Fruit fly (Drosophila melanogaster) whole organism, embryonic: ENCODE results near the gene CG33941.

Experiments used
- Blimp-1 ChIP-seq: fragments of 200-800 bp; sonication (Bioruptor generic); optimal IDR thresholded peaks from 3 replicates; lab custom pipeline; 2018; ENCODE audit warnings: missing biosample characterization, missing genetic modification characterization, mild to moderate bottlenecking, moderate library complexity, missing genetic modification reagents
- CG11085 ChIP-seq: fragments of 200-800 bp; sonication (Bioruptor generic); IDR thresholded peaks from 2 replicates; pipeline ENCODE4 v1.3.6; 2022; ENCODE audit warnings: missing biosample characterization, missing genetic modification characterization
- CG12391 ChIP-seq: fragments of 200-800 bp; sonication (Bioruptor generic); optimal IDR thresholded peaks from 3 replicates; lab custom pipeline; 2018; ENCODE audit warnings: missing biosample characterization, mild to moderate bottlenecking, missing genetic modification characterization, moderate library complexity
- CG12659 ChIP-seq: fragments of 200-800 bp; sonication (Bioruptor generic); optimal IDR thresholded peaks from 3 replicates; lab custom pipeline; 2017; ENCODE audit warnings: mild to moderate bottlenecking, missing biosample characterization, missing genetic modification reagents, missing genetic modification characterization
- CG14014 ChIP-seq: fragments of 200-800 bp; sonication (Bioruptor generic); IDR thresholded peaks from 2 replicates; pipeline ENCODE4 v1.3.6; 2022; ENCODE audit warnings: missing biosample characterization, missing genetic modification characterization
- CG14441 ChIP-seq: fragments of 200-800 bp; sonication (Bioruptor generic); IDR thresholded peaks from 2 replicates; pipeline ENCODE4 v1.3.6; 2022; ENCODE audit warnings: missing biosample characterization, missing genetic modification characterization
- CG14710 ChIP-seq: fragments of 200-800 bp; sonication (Bioruptor generic); optimal IDR thresholded peaks from 3 replicates; lab custom pipeline; 2019; ENCODE audit warnings: missing biosample characterization, mild to moderate bottlenecking, missing genetic modification characterization, moderate library complexity
- CG17385 ChIP-seq: fragments of 200-800 bp; sonication (Bioruptor generic); optimal IDR thresholded peaks from 3 replicates; lab custom pipeline; 2018; ENCODE audit warnings: missing biosample characterization, mild to moderate bottlenecking, missing genetic modification characterization
- CG18599 ChIP-seq: fragments of 200-800 bp; sonication (Bioruptor generic); optimal IDR thresholded peaks from 3 replicates; lab custom pipeline; 2017; ENCODE audit warnings: missing biosample characterization, missing genetic modification characterization, mild to moderate bottlenecking, moderate library complexity, missing genetic modification reagents
- CG18619 ChIP-seq: fragments of 200-800 bp; sonication (Bioruptor generic); optimal IDR thresholded peaks from 3 replicates; lab custom pipeline; 2017; ENCODE audit warnings: missing biosample characterization, mild to moderate bottlenecking, missing genetic modification characterization
- CG2202 ChIP-seq: fragments of 200-800 bp; sonication (Bioruptor generic); optimal IDR thresholded peaks from 2 replicates; lab custom pipeline; 2018; ENCODE audit warnings: missing biosample characterization, mild to moderate bottlenecking, missing genetic modification characterization
- CG3065 ChIP-seq: fragments of 200-800 bp; sonication (Bioruptor generic); optimal IDR thresholded peaks from 2 replicates; lab custom pipeline; 2016; ENCODE audit warnings: missing biosample characterization, missing genetic modification characterization
- CG32767 ChIP-seq: fragments of 200-800 bp; sonication (Bioruptor generic); IDR thresholded peaks from 2 replicates; pipeline ENCODE4 v1.3.6; 2022; ENCODE audit warnings: missing biosample characterization, missing genetic modification characterization
- CG3407 ChIP-seq: fragments of 200-800 bp; sonication (Bioruptor generic); optimal IDR thresholded peaks from 2 replicates; lab custom pipeline; 2018; ENCODE audit warnings: missing biosample characterization, mild to moderate bottlenecking, missing genetic modification characterization
- CG34224 ChIP-seq: fragments of 200-800 bp; sonication (Bioruptor generic); IDR thresholded peaks from 3 replicates; pipeline ENCODE4 v1.3.6; 2022; ENCODE audit warnings: missing biosample characterization, missing genetic modification characterization; ENCODE audit not compliant: partially characterized antibody
- CG42726 ChIP-seq: fragments of 200-800 bp; sonication (Bioruptor generic); IDR thresholded peaks from 2 replicates; pipeline ENCODE4 v1.3.6; 2022; ENCODE audit warnings: missing biosample characterization, missing genetic modification characterization; ENCODE audit not compliant: partially characterized antibody
- CG4282 ChIP-seq: fragments of 200-800 bp; sonication (Bioruptor generic); optimal IDR thresholded peaks from 2 replicates; lab custom pipeline; 2016; ENCODE audit warnings: missing biosample characterization, missing genetic modification characterization
- CG4707 ChIP-seq: fragments of 200-800 bp; sonication (Bioruptor generic); optimal IDR thresholded peaks from 2 replicates; lab custom pipeline; 2018; ENCODE audit warnings: missing biosample characterization, mild to moderate bottlenecking, missing genetic modification characterization, moderate library complexity
- CG6813 ChIP-seq: fragments of 200-800 bp; sonication (Bioruptor generic); optimal IDR thresholded peaks from 2 replicates; lab custom pipeline; 2017; ENCODE audit warnings: missing biosample characterization, missing genetic modification characterization, mild to moderate bottlenecking, moderate library complexity, missing genetic modification reagents
- CG7357 ChIP-seq: fragments of 200-800 bp; sonication (Bioruptor generic); IDR thresholded peaks from 3 replicates; pipeline ENCODE4 v1.3.6; 2022; ENCODE audit warnings: missing biosample characterization, missing genetic modification characterization
- CG7372 ChIP-seq: fragments of 200-800 bp; sonication (Bioruptor generic); IDR thresholded peaks from 2 replicates; pipeline ENCODE4 v1.3.6; 2022; ENCODE audit warnings: missing biosample characterization, missing genetic modification characterization
- CG7928 ChIP-seq: fragments of 200-800 bp; sonication (Bioruptor generic); optimal IDR thresholded peaks from 2 replicates; lab custom pipeline; 2017; ENCODE audit warnings: missing biosample characterization, mild to moderate bottlenecking, missing genetic modification characterization
- CG8765 ChIP-seq: fragments of 200-800 bp; sonication (Bioruptor generic); IDR thresholded peaks from 2 replicates; pipeline ENCODE4 v1.3.6; 2022; ENCODE audit warnings: missing biosample characterization, missing genetic modification characterization
- E2f1 ChIP-seq: fragments of 200-800 bp; sonication (Bioruptor generic); IDR thresholded peaks from 2 replicates; pipeline ENCODE4 v1.3.6; 2022; ENCODE audit warnings: missing biosample characterization, missing genetic modification characterization
- Gug ChIP-seq: fragments of 200-800 bp; sonication (Bioruptor generic); IDR thresholded peaks from 4 replicates; pipeline ENCODE4 v1.3.6; 2022; ENCODE audit warnings: missing biosample characterization, missing genetic modification characterization
- Lim3 ChIP-seq: fragments of 200-800 bp; sonication (Bioruptor generic); IDR thresholded peaks from 2 replicates; pipeline ENCODE4 v1.3.6; 2022; ENCODE audit warnings: missing biosample characterization, missing genetic modification characterization
- Lpt ChIP-seq: fragments of >200 bp; optimal IDR thresholded peaks from 2 replicates; lab custom pipeline; 2018; ENCODE audit warnings: missing biosample characterization, missing genetic modification characterization
- Ptx1 ChIP-seq: fragments of 200-800 bp; sonication (Bioruptor generic); IDR thresholded peaks from 2 replicates; pipeline ENCODE4 v1.3.6; 2022; ENCODE audit warnings: missing biosample characterization, missing genetic modification characterization
- Ravus ChIP-seq: fragments of 200-800 bp; sonication (Bioruptor generic); IDR thresholded peaks from 2 replicates; pipeline ENCODE4 v1.3.6; 2022; ENCODE audit warnings: missing biosample characterization, missing genetic modification characterization
- Side ChIP-seq: fragments of 200-800 bp; sonication (Bioruptor generic); optimal IDR thresholded peaks from 2 replicates; lab custom pipeline; 2016; ENCODE audit warnings: missing biosample characterization, missing genetic modification characterization
- Six4 ChIP-seq: fragments of 200-800 bp; sonication (Bioruptor generic); optimal IDR thresholded peaks from 2 replicates; lab custom pipeline; 2016; ENCODE audit warnings: missing biosample characterization, missing genetic modification characterization
- Sox102F ChIP-seq: fragments of 200-800 bp; sonication (Bioruptor generic); optimal IDR thresholded peaks from 2 replicates; lab custom pipeline; 2018; ENCODE audit warnings: missing biosample characterization, mild to moderate bottlenecking, missing genetic modification characterization, moderate library complexity
- Trl ChIP-seq, 3 experiments: fragments of >200 bp in 2 of 3; fragments of 200-800 bp in 1 of 3; sonication (Bioruptor generic) in 1 of 3; optimal IDR thresholded peaks; 2 replicates in 1 of 3; 3 replicates in 2 of 3; lab custom pipeline; 2016 to 2017; ENCODE audit warnings: missing biosample characterization in 1 of 3, missing genetic modification characterization in 1 of 3
- ara ChIP-seq: fragments of 200-800 bp; sonication (Bioruptor generic); IDR thresholded peaks from 2 replicates; pipeline ENCODE4 v1.3.6; 2022; ENCODE audit warnings: missing biosample characterization, missing genetic modification characterization
- bsh ChIP-seq, 2 experiments: fragments of 200-800 bp; sonication (Bioruptor generic); optimal IDR thresholded peaks; 2 replicates each; lab custom pipeline; 2017 to 2018; ENCODE audit warnings: mild to moderate bottlenecking in 2 of 2, missing biosample characterization in 2 of 2, missing genetic modification characterization in 2 of 2, moderate library complexity in 1 of 2
- cato ChIP-seq: fragments of 200-800 bp; sonication (Bioruptor generic); optimal IDR thresholded peaks from 2 replicates; lab custom pipeline; 2016; ENCODE audit warnings: missing biosample characterization, missing genetic modification characterization, borderline replicate concordance
- chm ChIP-seq: fragments of 200-800 bp; sonication (Bioruptor generic); IDR thresholded peaks from 2 replicates; pipeline ENCODE4 v1.3.6; 2022; ENCODE audit warnings: missing biosample characterization, missing genetic modification characterization
- chn ChIP-seq: fragments of 200-800 bp; sonication (Bioruptor generic); optimal IDR thresholded peaks from 2 replicates; lab custom pipeline; 2016; ENCODE audit warnings: missing biosample characterization, missing genetic modification characterization
- disco-r ChIP-seq: fragments of 200-800 bp; sonication (Bioruptor generic); optimal IDR thresholded peaks from 2 replicates; lab custom pipeline; 2016; ENCODE audit warnings: missing biosample characterization, missing genetic modification characterization
- fd64A ChIP-seq: fragments of 200-800 bp; sonication (Bioruptor generic); optimal IDR thresholded peaks from 3 replicates; lab custom pipeline; 2018; ENCODE audit warnings: missing biosample characterization, mild to moderate bottlenecking, missing genetic modification characterization
- ham ChIP-seq: fragments of 200-800 bp; sonication (Bioruptor generic); IDR thresholded peaks from 2 replicates; pipeline ENCODE4 v1.3.6; 2022; ENCODE audit warnings: missing biosample characterization, missing genetic modification characterization
- hb ChIP-seq: fragments of 200-800 bp; sonication (Bioruptor generic); IDR thresholded peaks from 3 replicates; pipeline ENCODE4 v1.3.6; 2022; ENCODE audit warnings: missing biosample characterization, missing genetic modification characterization; ENCODE audit not compliant: partially characterized antibody
- hth ChIP-seq: fragments of >200 bp; optimal IDR thresholded peaks from 2 replicates; lab custom pipeline; 2017; ENCODE audit warnings: inconsistent platforms
- kah ChIP-seq: fragments of 200-800 bp; sonication (Bioruptor generic); optimal IDR thresholded peaks from 2 replicates; lab custom pipeline; 2018; ENCODE audit warnings: missing biosample characterization, mild to moderate bottlenecking, missing genetic modification characterization
- org-1 ChIP-seq: fragments of 200-800 bp; sonication (Bioruptor generic); optimal IDR thresholded peaks from 2 replicates; lab custom pipeline; 2017; ENCODE audit warnings: missing biosample characterization, missing genetic modification characterization
- sqz ChIP-seq: fragments of 200-800 bp; sonication (Bioruptor generic); optimal IDR thresholded peaks from 3 replicates; lab custom pipeline; 2018; ENCODE audit warnings: missing biosample characterization, mild to moderate bottlenecking, missing genetic modification characterization
- tap ChIP-seq: fragments of 200-800 bp; optimal IDR thresholded peaks from 3 replicates; lab custom pipeline; 2019; ENCODE audit warnings: missing biosample characterization, mild to moderate bottlenecking, missing genetic modification characterization, moderate library complexity
- toy ChIP-seq: fragments of 200-800 bp; sonication (Bioruptor generic); IDR thresholded peaks from 2 replicates; pipeline ENCODE4 v1.3.6; 2022; ENCODE audit warnings: missing biosample characterization, missing genetic modification characterization
- tup ChIP-seq: fragments of 200-800 bp; sonication (Bioruptor generic); optimal IDR thresholded peaks from 2 replicates; lab custom pipeline; 2016; ENCODE audit warnings: missing biosample characterization, mild to moderate bottlenecking, missing genetic modification characterization, moderate library complexity
- tx ChIP-seq: fragments of 200-800 bp; sonication (Bioruptor generic); optimal IDR thresholded peaks from 2 replicates; lab custom pipeline; 2016; ENCODE audit warnings: missing biosample characterization, missing genetic modification characterization
- vfl ChIP-seq: fragments of 200-800 bp; sonication (Bioruptor generic); optimal IDR thresholded peaks from 2 replicates; lab custom pipeline; 2016; ENCODE audit warnings: missing biosample characterization, missing genetic modification characterization

The CG33941 gene

DNA sequence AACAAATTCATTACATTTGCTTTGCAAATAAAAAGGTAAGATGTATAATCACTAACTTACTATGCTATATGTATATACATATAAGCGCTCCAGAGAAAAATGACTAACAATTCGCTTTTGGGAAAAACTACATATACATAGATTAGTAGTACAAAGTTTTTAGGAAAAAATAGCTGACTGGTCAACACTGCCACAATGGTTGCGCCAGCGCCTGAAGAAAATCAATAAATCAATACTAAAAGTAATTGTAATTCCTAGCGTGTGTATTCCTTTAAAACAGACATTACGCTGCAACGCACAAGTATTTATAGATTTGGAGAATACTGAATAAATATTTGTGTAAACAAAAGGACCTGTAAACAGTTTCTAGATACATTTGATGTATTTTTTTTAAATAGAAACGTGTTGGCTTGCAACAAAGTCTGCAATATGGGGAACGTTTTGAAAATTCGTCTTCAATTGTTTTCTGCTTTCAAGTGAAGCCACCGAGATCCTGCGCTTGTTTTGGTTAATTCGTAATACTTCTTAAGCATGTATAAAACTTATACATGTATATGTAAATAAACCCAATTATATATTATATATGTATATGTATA, 21.3 kb upstream of the CG33941 start (continued):
- TF ChIP-seq Ptx1 (GFP tag; lab: Robert Waterston, UW) (no peak), CG12659 (peak; percentile 60), vfl (GFP tag; lab: Kevin White, UChicago) (no peak), CG32767 (GFP tag; lab: Robert Waterston, UW) (no peak), CG14441 (GFP tag; lab: Robert Waterston, UW) (no peak), org-1 (GFP tag; lab: Kevin White, UChicago) (no peak), Gug (GFP tag; lab: Robert Waterston, UW) (no peak), CG18619 (GFP tag; lab: Kevin White, UChicago) (no peak), CG11085 (no peak), CG3407 (GFP tag; lab: Kevin White, UChicago) (peak; percentile 38), CG42726 (no peak), chm (GFP tag; lab: Robert Waterston, UW) (no peak), Blimp-1 (GFP tag; lab: Kevin White, UChicago) (no peak), CG3065 (GFP tag; lab: Kevin White, UChicago) (no peak), CG17385 (GFP tag; lab: Kevin White, UChicago) (peak; percentile 82), disco-r (GFP tag; lab: Kevin White, UChicago) (peak; percentile 26), E2f1 (GFP tag; lab: Robert Waterston, UW) (no peak), sqz (GFP tag; lab: Kevin White, UChicago) (peak; percentile 80), ara (GFP tag; lab: Robert Waterston, UW) (no peak), CG8765 (GFP tag; lab: Robert Waterston, UW) (no peak), CG18599 (no peak), hth (lab: Kevin White, UChicago) (no peak), ham (GFP tag; lab: Robert Waterston, UW) (no peak), tx (no peak), Side (no peak), Six4 (GFP tag; lab: Kevin White, UChicago) (no peak), CG7357 (GFP tag; lab: Robert Waterston, UW) (no peak), CG6813 (GFP tag; lab: Kevin White, UChicago) (no peak), tup (GFP tag; lab: Kevin White, UChicago) (no peak), hb (no peak), Lpt (GFP tag; lab: Kevin White, UChicago) (no peak), Sox102F (GFP tag; lab: Kevin White, UChicago) (no peak), toy (GFP tag; lab: Robert Waterston, UW) (no peak), CG34224 (GFP tag; lab: Robert Waterston, UW) (no peak), tap (tag; lab: Kevin White, UChicago) (no peak), Ravus (GFP tag; lab: Robert Waterston, UW) (no peak), CG4707 (GFP tag; lab: Kevin White, UChicago) (peak; percentile 78), Lim3 (GFP tag; lab: Robert Waterston, UW) (no peak), CG7928 (GFP tag; lab: Kevin White, UChicago) (no peak), bsh (GFP tag; optimal IDR thresholded peaks at IDR 0.05; lab: Kevin White, UChicago) (no peak), Trl (optimal IDR thresholded peaks at IDR 0.05; lab: Kevin White, UChicago) (no peak), Trl (GFP tag; optimal IDR thresholded peaks at IDR 0.05; lab: Kevin White, UChicago) (no peak), CG2202 (tag; lab: Kevin White, UChicago) (no peak), chn (GFP tag; lab: Kevin White, UChicago) (no peak), kah (peak; percentile 36), cato (no peak), CG4282 (GFP tag; lab: Kevin White, UChicago) (no peak), CG12391 (tag; lab: Kevin White, UChicago) (no peak), CG14710 (no peak), CG7372 (GFP tag; lab: Robert Waterston, UW) (no peak), CG14014 (no peak), fd64A (GFP tag; lab: Kevin White, UChicago) (no peak)
